Fruit fly (Drosophila melanogaster) whole organism, embryonic: ENCODE results near the gene Spps.

Experiments used
- Blimp-1 ChIP-seq: fragments of 200-800 bp; sonication (Bioruptor generic); optimal IDR thresholded peaks from 3 replicates; lab custom pipeline; 2018; ENCODE audit warnings: missing biosample characterization, missing genetic modification characterization, mild to moderate bottlenecking, moderate library complexity, missing genetic modification reagents
- CG11085 ChIP-seq: fragments of 200-800 bp; sonication (Bioruptor generic); IDR thresholded peaks from 2 replicates; pipeline ENCODE4 v1.3.6; 2022; ENCODE audit warnings: missing biosample characterization, missing genetic modification characterization
- CG11093 ChIP-seq: fragments of 200-800 bp; sonication (Bioruptor generic); IDR thresholded peaks from 3 replicates; pipeline ENCODE4 v1.3.6; 2022; ENCODE audit warnings: missing biosample characterization, missing genetic modification characterization
- CG14710 ChIP-seq: fragments of 200-800 bp; sonication (Bioruptor generic); optimal IDR thresholded peaks from 3 replicates; lab custom pipeline; 2019; ENCODE audit warnings: missing biosample characterization, mild to moderate bottlenecking, missing genetic modification characterization, moderate library complexity
- CG14965 ChIP-seq: fragments of 200-800 bp; sonication (Bioruptor generic); optimal IDR thresholded peaks from 2 replicates; lab custom pipeline; 2016; ENCODE audit warnings: missing biosample characterization, missing genetic modification characterization, borderline replicate concordance
- CG16779 ChIP-seq: fragments of 200-800 bp; sonication (Bioruptor generic); IDR thresholded peaks from 2 replicates; pipeline ENCODE4 v1.3.6; 2022; ENCODE audit warnings: missing biosample characterization, missing genetic modification characterization
- CG16863 ChIP-seq: fragments of 200-800 bp; sonication (Bioruptor generic); optimal IDR thresholded peaks from 3 replicates; lab custom pipeline; 2016; ENCODE audit warnings: missing biosample characterization, missing genetic modification characterization
- CG17361 ChIP-seq: fragments of 200-800 bp; sonication (Bioruptor generic); IDR thresholded peaks from 3 replicates; pipeline ENCODE4 v1.3.6; 2022; ENCODE audit warnings: missing biosample characterization, missing genetic modification characterization
- CG18011 ChIP-seq: fragments of 200-800 bp; sonication (Bioruptor generic); optimal IDR thresholded peaks from 2 replicates; lab custom pipeline; 2017; ENCODE audit warnings: missing biosample characterization, missing genetic modification characterization, mild to moderate bottlenecking, moderate library complexity, missing genotype
- CG2116 ChIP-seq: fragments of 200-800 bp; sonication (Bioruptor generic); optimal IDR thresholded peaks from 3 replicates; lab custom pipeline; 2018; ENCODE audit warnings: missing biosample characterization, mild to moderate bottlenecking, missing genetic modification characterization
- CG30403 ChIP-seq: fragments of 200-800 bp; sonication (Bioruptor generic); optimal IDR thresholded peaks from 3 replicates; lab custom pipeline; 2016; ENCODE audit warnings: missing biosample characterization, missing genetic modification characterization
- CG31441 ChIP-seq: fragments of 200-800 bp; sonication (Bioruptor generic); IDR thresholded peaks from 2 replicates; pipeline ENCODE4 v1.3.6; 2022; ENCODE audit warnings: missing biosample characterization, missing genetic modification characterization
- CG3163 ChIP-seq: fragments of 200-800 bp; sonication (Bioruptor generic); optimal IDR thresholded peaks from 3 replicates; lab custom pipeline; 2016; ENCODE audit warnings: missing biosample characterization, missing genetic modification characterization
- CG4282 ChIP-seq: fragments of 200-800 bp; sonication (Bioruptor generic); optimal IDR thresholded peaks from 2 replicates; lab custom pipeline; 2016; ENCODE audit warnings: missing biosample characterization, missing genetic modification characterization
- CG6689 ChIP-seq: fragments of 200-800 bp; sonication (Bioruptor generic); IDR thresholded peaks from 2 replicates; pipeline ENCODE4 v1.3.6; 2022; ENCODE audit warnings: missing biosample characterization, missing genetic modification characterization
- CG6854 ChIP-seq: fragments of 200-800 bp; sonication (Bioruptor generic); optimal IDR thresholded peaks from 3 replicates; lab custom pipeline; 2017; ENCODE audit warnings: missing biosample characterization, mild to moderate bottlenecking, missing genetic modification characterization
- CG7963 ChIP-seq: fragments of 200-800 bp; sonication (Bioruptor generic); IDR thresholded peaks from 3 replicates; pipeline ENCODE4 v1.3.6; 2022; ENCODE audit warnings: missing biosample characterization, missing genetic modification characterization; ENCODE audit not compliant: partially characterized antibody
- CG8281 ChIP-seq: fragments of 200-800 bp; sonication (Bioruptor generic); optimal IDR thresholded peaks from 2 replicates; lab custom pipeline; 2018; ENCODE audit warnings: missing biosample characterization, mild to moderate bottlenecking, missing genetic modification characterization, moderate library complexity
- CG8290 ChIP-seq, 3 experiments: fragments of 200-800 bp; sonication (Bioruptor generic); optimal IDR thresholded peaks; 2 replicates each; lab custom pipeline; 2016 to 2019; ENCODE audit warnings: missing biosample characterization in 3 of 3, missing genetic modification characterization in 3 of 3, mild to moderate bottlenecking in 2 of 3, moderate library complexity in 1 of 3
- Dp ChIP-seq: fragments of 200-800 bp; sonication (Bioruptor generic); optimal IDR thresholded peaks from 2 replicates; lab custom pipeline; 2018; ENCODE audit warnings: missing biosample characterization, mild to moderate bottlenecking, missing genetic modification characterization, moderate library complexity
- Dref ChIP-seq: fragments of 200-800 bp; sonication (Bioruptor generic); IDR thresholded peaks from 2 replicates; pipeline ENCODE4 v1.3.6; 2022; ENCODE audit warnings: missing biosample characterization, missing genetic modification characterization
- Elba2 ChIP-seq: fragments of 200-800 bp; sonication (Bioruptor generic); optimal IDR thresholded peaks from 3 replicates; lab custom pipeline; 2016; ENCODE audit warnings: missing biosample characterization, missing genetic modification characterization
- Fer2 ChIP-seq: fragments of 200-800 bp; sonication (Bioruptor generic); optimal IDR thresholded peaks from 2 replicates; lab custom pipeline; 2018; ENCODE audit warnings: missing biosample characterization, mild to moderate bottlenecking, missing genetic modification characterization, moderate library complexity
- Fer3 ChIP-seq: fragments of 200-800 bp; sonication (Bioruptor generic); optimal IDR thresholded peaks from 2 replicates; lab custom pipeline; 2018; ENCODE audit warnings: missing biosample characterization, mild to moderate bottlenecking, missing genetic modification characterization, moderate library complexity
- H15 ChIP-seq: fragments of 200-800 bp; sonication (Bioruptor generic); IDR thresholded peaks from 3 replicates; pipeline ENCODE4 v1.3.6; 2022; ENCODE audit warnings: missing biosample characterization, missing genetic modification characterization
- Hr39 ChIP-seq: fragments of >200 bp; optimal IDR thresholded peaks from 2 replicates; lab custom pipeline; 2017
- Lpt ChIP-seq: fragments of >200 bp; optimal IDR thresholded peaks from 2 replicates; lab custom pipeline; 2018; ENCODE audit warnings: missing biosample characterization, missing genetic modification characterization
- MESR4 ChIP-seq: fragments of 200-800 bp; sonication (Bioruptor generic); optimal IDR thresholded peaks from 2 replicates; lab custom pipeline; 2018; ENCODE audit warnings: missing biosample characterization, mild to moderate bottlenecking, missing genetic modification characterization, moderate library complexity
- NK7.1 ChIP-seq: fragments of 200-800 bp; sonication (Bioruptor generic); optimal IDR thresholded peaks from 3 replicates; lab custom pipeline; 2016; ENCODE audit warnings: missing biosample characterization, missing genetic modification characterization
- Poxn ChIP-seq: fragments of 200-800 bp; sonication (Bioruptor generic); IDR thresholded peaks from 2 replicates; pipeline ENCODE4 v1.3.6; 2022; ENCODE audit warnings: missing biosample characterization, missing genetic modification characterization
- Six4 ChIP-seq: fragments of 200-800 bp; sonication (Bioruptor generic); optimal IDR thresholded peaks from 2 replicates; lab custom pipeline; 2016; ENCODE audit warnings: missing biosample characterization, missing genetic modification characterization
- ase ChIP-seq: fragments of 200-800 bp; sonication (Bioruptor generic); IDR thresholded peaks from 3 replicates; pipeline ENCODE4 v1.3.6; 2022; ENCODE audit warnings: missing biosample characterization, missing genetic modification characterization
- ci ChIP-seq: fragments of 200-800 bp; sonication (Bioruptor generic); IDR thresholded peaks from 3 replicates; pipeline ENCODE4 v1.3.6; 2022; ENCODE audit warnings: missing biosample characterization, missing genetic modification characterization
- crol ChIP-seq: fragments of 200-800 bp; sonication (Bioruptor generic); IDR thresholded peaks from 2 replicates; pipeline ENCODE4 v1.3.6; 2022; ENCODE audit warnings: missing biosample characterization, missing genetic modification characterization
- danr ChIP-seq: fragments of 200-800 bp; sonication (Bioruptor generic); IDR thresholded peaks from 2 replicates; pipeline ENCODE4 v1.3.6; 2022; ENCODE audit warnings: missing biosample characterization, missing genetic modification characterization
- gce ChIP-seq: fragments of 200-800 bp; sonication (Bioruptor generic); IDR thresholded peaks from 3 replicates; pipeline ENCODE4 v1.3.6; 2022; ENCODE audit warnings: missing biosample characterization, missing genetic modification characterization
- grau ChIP-seq: fragments of 200-800 bp; optimal IDR thresholded peaks from 3 replicates; lab custom pipeline; 2019; ENCODE audit warnings: missing biosample characterization, mild to moderate bottlenecking, missing genetic modification characterization, moderate library complexity
- ind ChIP-seq: fragments of 200-800 bp; sonication (Bioruptor generic); optimal IDR thresholded peaks from 3 replicates; lab custom pipeline; 2016; ENCODE audit warnings: missing biosample characterization, missing genetic modification characterization
- kni ChIP-seq: fragments of 200-800 bp; sonication (Bioruptor generic); optimal IDR thresholded peaks from 3 replicates; lab custom pipeline; 2017; ENCODE audit warnings: mild to moderate bottlenecking, missing biosample characterization, missing genetic modification reagents, missing genetic modification characterization
- lov ChIP-seq, 2 experiments: fragments of 200-800 bp in 1 of 2; fragments of >200 bp in 1 of 2; sonication (Bioruptor generic) in 1 of 2; IDR thresholded peaks in 1 of 2; optimal IDR thresholded peaks in 1 of 2; 2 replicates in 1 of 2; 3 replicates in 1 of 2; pipeline versions ENCODE4 v1.3.6 to Lab custom; 2017 to 2022; ENCODE audit warnings: missing biosample characterization in 1 of 2, missing genetic modification characterization in 1 of 2
- maf-S ChIP-seq: fragments of 200-800 bp; sonication (Bioruptor generic); optimal IDR thresholded peaks from 2 replicates; lab custom pipeline; 2016; ENCODE audit warnings: missing biosample characterization, missing genetic modification characterization
- mam ChIP-seq: fragments of 200-800 bp; sonication (Bioruptor generic); optimal IDR thresholded peaks from 3 replicates; lab custom pipeline; 2016; ENCODE audit warnings: missing biosample characterization, missing genetic modification characterization
- nau ChIP-seq: fragments of 200-800 bp; sonication (Bioruptor generic); optimal IDR thresholded peaks from 3 replicates; lab custom pipeline; 2017; ENCODE audit warnings: missing biosample characterization, mild to moderate bottlenecking, missing genetic modification characterization, missing genetic modification reagents
- nmo ChIP-seq: fragments of 200-800 bp; sonication (Bioruptor generic); optimal IDR thresholded peaks from 2 replicates; lab custom pipeline; 2018; ENCODE audit warnings: missing biosample characterization, mild to moderate bottlenecking, missing genetic modification characterization, moderate library complexity
- pan ChIP-seq, 4 experiments: fragments of >200 bp in 3 of 4; fragments of 200-800 bp in 1 of 4; sonication (Bioruptor generic) in 1 of 4; optimal IDR thresholded peaks in 3 of 4; IDR thresholded peaks in 1 of 4; 2 replicates each; pipeline versions ENCODE4 v1.3.6 to Lab custom; 2017 to 2022; ENCODE audit warnings: missing biosample characterization in 2 of 4, missing genetic modification characterization in 2 of 4, mixed read lengths in 1 of 4
- run ChIP-seq: fragments of 200-800 bp; sonication (Bioruptor generic); optimal IDR thresholded peaks from 3 replicates; lab custom pipeline; 2018; ENCODE audit warnings: missing biosample characterization, mild to moderate bottlenecking, missing genetic modification characterization
- tll ChIP-seq, 2 experiments: fragments of 200-800 bp in 1 of 2; fragments of >200 bp in 1 of 2; sonication (Bioruptor generic) in 1 of 2; optimal IDR thresholded peaks; 2 replicates each; lab custom pipeline; 2017 to 2019; ENCODE audit warnings: missing biosample characterization in 2 of 2, missing genetic modification characterization in 2 of 2, mild to moderate bottlenecking in 1 of 2, moderate library complexity in 1 of 2

Gene Spps

dm6 chr3R:24259278-24260040, 32.7 kb upstream of the Spps start (continued):
- TF ChIP-seq gce (GFP tag; lab: Robert Waterston, UW) (peak; percentile 85), nau (no peak), run (tag; lab: Kevin White, UChicago) (peak; percentile 73), Poxn (peak; percentile 74; the same call in 1 of the 2 replicates), tll (GFP tag; optimal IDR thresholded peaks at IDR 0.05; lab: Kevin White, UChicago) (peak in 1 of 2 experiments; percentile 82), H15 (GFP tag; lab: Robert Waterston, UW) (peak; percentile 85), Blimp-1 (GFP tag; lab: Kevin White, UChicago) (peak; percentile 84), crol (GFP tag; lab: Robert Waterston, UW) (no peak; the same call in 1 of the 2 replicates), CG7963 (GFP tag; lab: Robert Waterston, UW) (no peak), grau (tag; lab: Kevin White, UChicago) (peak; percentile 90), lov (optimal IDR thresholded peaks at IDR 0.05; lab: Kevin White, UChicago) (no peak), lov (GFP tag; IDR thresholded peaks at IDR 0.05; lab: Robert Waterston, UW) (peak; percentile 90), Six4 (GFP tag; lab: Kevin White, UChicago) (peak; percentile 88), nmo (GFP tag; lab: Kevin White, UChicago) (peak; percentile 89), Lpt (no peak), Dp (no peak), CG6854 (GFP tag; lab: Kevin White, UChicago) (peak; percentile 79), CG8281 (tag; lab: Kevin White, UChicago) (peak; percentile 99), CG16863 (GFP tag; lab: Kevin White, UChicago) (peak; percentile 89), ind (GFP tag; lab: Kevin White, UChicago) (peak; percentile 91), mam (GFP tag; lab: Kevin White, UChicago) (peak; percentile 93), CG31441 (peak; percentile 91), Elba2 (GFP tag; lab: Kevin White, UChicago) (no peak), CG2116 (GFP tag; lab: Kevin White, UChicago) (peak; percentile 57), Hr39 (lab: Kevin White, UChicago) (no peak), MESR4 (GFP tag; lab: Kevin White, UChicago) (no peak), CG14710 (tag; lab: Kevin White, UChicago) (peak; percentile 83), NK7.1 (peak; percentile 81), pan (optimal IDR thresholded peaks at IDR 0.05; lab: Kevin White, UChicago) (no peak), pan (GFP tag; optimal IDR thresholded peaks at IDR 0.05 in 1 of 2, IDR thresholded peaks at IDR 0.05 in 1 of 2) (peak in 1 of 2 experiments; percentile 90), CG14965 (no peak), CG11085 (peak; percentile 77), CG3163 (no peak), danr (peak; percentile 69), kni (peak; percentile 84), Dref (GFP tag; lab: Robert Waterston, UW) (peak; percentile 36; the same call in 1 of the 2 replicates), CG17361 (GFP tag; lab: Robert Waterston, UW) (peak; percentile 90; the same call in 2 of the 3 replicates), Fer2 (tag; lab: Kevin White, UChicago) (peak; percentile 71), ase (GFP tag; lab: Robert Waterston, UW) (peak; percentile 77; the same call in 2 of the 3 replicates), CG30403 (GFP tag; lab: Kevin White, UChicago) (peak; percentile 90), Fer3 (tag; lab: Kevin White, UChicago) (peak; percentile 89), CG8290 (GFP tag; optimal IDR thresholded peaks at IDR 0.05; lab: Kevin White, UChicago) (no peak), CG8290 (tag; optimal IDR thresholded peaks at IDR 0.05; lab: Kevin White, UChicago) (peak; percentile 52 to 98), maf-S (GFP tag; lab: Kevin White, UChicago) (peak; percentile 92), CG6689 (GFP tag; lab: Robert Waterston, UW) (peak; percentile 88), CG11093 (peak; percentile 87), ci (GFP tag; lab: Robert Waterston, UW) (peak; percentile 94), CG4282 (peak; percentile 73), CG16779 (peak; percentile 82), CG18011 (GFP tag; lab: Kevin White, UChicago) (peak; percentile 66)
